Fruit fly (Drosophila melanogaster) Kc167 (cell line): ENCODE measurements around the gene Neb-cGP.

ENCODE experiments used
- Myc ChIP-seq: fragments of >200 bp; optimal IDR thresholded peaks from 2 replicates; lab custom pipeline; 2017; ENCODE audit warnings: missing external identifiers
- Sin3A ChIP-seq: fragments of >200 bp; optimal IDR thresholded peaks from 2 replicates; lab custom pipeline; 2018; ENCODE audit warnings: missing external identifiers
- h ChIP-seq: fragments of >200 bp; optimal IDR thresholded peaks from 3 replicates; lab custom pipeline; 2018; ENCODE audit warnings: missing external identifiers
- psq ChIP-seq: fragments of >200 bp; optimal IDR thresholded peaks from 2 replicates; lab custom pipeline; 2017; ENCODE audit warnings: missing external identifiers
- ttk ChIP-seq: sonication (Bioruptor generic); optimal IDR thresholded peaks from 2 replicates; lab custom pipeline; 2017; ENCODE audit warnings: missing external identifiers

- TF ChIP-seq psq (lab: Kevin White, UChicago) (no peak), h (lab: Kevin White, UChicago) (no peak), Sin3A (lab: Kevin White, UChicago) (no peak), ttk (lab: Kevin White, UChicago) (no peak), Myc (lab: Kevin White, UChicago) (no peak)
Measured at dm6 chrX:10496319-10496718, 35.8 kb downstream of the Neb-cGP start.
